Worm (Caenorhabditis elegans) whole organism, L1 larva: ENCODE data around the gene F21C10.5.

Experiments used
- C34B4.2 ChIP-seq: sonication (generic microtip); optimal IDR thresholded peaks from 2 replicates; lab custom pipeline; 2017; ENCODE audit warnings: mild to moderate bottlenecking, missing genetic modification characterization, missing compliant biosample characterization
- F16B12.6 ChIP-seq: fragments of 150-350 bp; optimal IDR thresholded peaks from 2 replicates; lab custom pipeline; 2014; ENCODE audit warnings: missing biosample characterization, missing genetic modification characterization
- Y116A8C.19 ChIP-seq: sonication (generic microtip); optimal IDR thresholded peaks from 2 replicates; lab custom pipeline; 2016; ENCODE audit warnings: missing compliant biosample characterization, missing genetic modification characterization, borderline replicate concordance
- aha-1 ChIP-seq: fragments of 150-350 bp; optimal IDR thresholded peaks from 2 replicates; lab custom pipeline; 2014; ENCODE audit warnings: missing biosample characterization, missing genetic modification characterization
- ama-1 ChIP-seq: fragments of 150-350 bp; optimal IDR thresholded peaks from 2 replicates; lab custom pipeline; 2014
- blmp-1 ChIP-seq: fragments of 150-350 bp; optimal IDR thresholded peaks from 2 replicates; lab custom pipeline; 2014; ENCODE audit warnings: missing biosample characterization, missing genetic modification characterization
- ceh-63 ChIP-seq: fragments of 200-800 bp; sonication (Bioruptor generic); optimal IDR thresholded peaks from 2 replicates; lab custom pipeline; 2018; ENCODE audit warnings: mild to moderate bottlenecking, missing genetic modification characterization, missing compliant biosample characterization
- ceh-8 ChIP-seq: fragments of 200-800 bp; sonication (Bioruptor generic); optimal IDR thresholded peaks from 2 replicates; lab custom pipeline; 2018; ENCODE audit warnings: mild to moderate bottlenecking, missing genetic modification characterization, moderate library complexity, missing compliant biosample characterization
- ceh-88 ChIP-seq: fragments of 200-800 bp; sonication (Bioruptor generic); IDR thresholded peaks from 2 replicates; pipeline ENCODE4 v1.3.6; 2022; ENCODE audit warnings: missing genetic modification characterization, missing compliant biosample characterization
- dpl-1 ChIP-seq, 3 experiments: fragments of 150-350 bp in 2 of 3; sonication (generic microtip) in 1 of 3; optimal IDR thresholded peaks; 2 replicates each; lab custom pipeline; 2014 to 2017; ENCODE audit warnings: missing biosample characterization in 3 of 3, missing genetic modification characterization in 3 of 3, missing genetic modification reagents in 3 of 3
- dsc-1 ChIP-seq: sonication (generic microtip); optimal IDR thresholded peaks from 2 replicates; lab custom pipeline; 2016; ENCODE audit warnings: mild to moderate bottlenecking, missing genetic modification characterization, missing compliant biosample characterization
- egl-13 ChIP-seq: sonication (generic microtip); optimal IDR thresholded peaks from 2 replicates; lab custom pipeline; 2016; ENCODE audit warnings: missing genotype, missing genetic modification reagents, missing genetic modification characterization, missing compliant biosample characterization
- egl-27 ChIP-seq, 2 experiments: fragments of 150-350 bp in 1 of 2; sonication (generic microtip); optimal IDR thresholded peaks; 3 replicates each; lab custom pipeline; 2017 to 2018; ENCODE audit warnings: missing biosample characterization in 2 of 2, missing genetic modification characterization in 2 of 2, missing genetic modification reagents in 2 of 2
- elt-2 ChIP-seq: sonication (generic microtip); optimal IDR thresholded peaks from 2 replicates; lab custom pipeline; 2016; ENCODE audit warnings: missing genetic modification characterization, mild to moderate bottlenecking, inconsistent platforms, missing compliant biosample characterization, missing genetic modification reagents
- ets-5 ChIP-seq: fragments of 200-800 bp; sonication (Bioruptor generic); IDR thresholded peaks from 2 replicates; pipeline ENCODE4 v1.3.6; 2022; ENCODE audit warnings: missing genetic modification characterization, missing compliant biosample characterization
- fkh-4 ChIP-seq: sonication (generic microtip); optimal IDR thresholded peaks from 2 replicates; lab custom pipeline; 2016; ENCODE audit warnings: missing compliant biosample characterization, missing genetic modification characterization, borderline replicate concordance
- fkh-8 ChIP-seq: sonication (generic microtip); optimal IDR thresholded peaks from 2 replicates; lab custom pipeline; 2016; ENCODE audit warnings: mild to moderate bottlenecking, missing genetic modification characterization, missing compliant biosample characterization
- hlh-17 ChIP-seq: fragments of 200-800 bp; sonication (Bioruptor generic); optimal IDR thresholded peaks from 2 replicates; lab custom pipeline; 2018; ENCODE audit warnings: missing genetic modification characterization, mild to moderate bottlenecking, missing compliant biosample characterization, moderate library complexity, borderline replicate concordance
- hlh-4 ChIP-seq: sonication (generic microtip); optimal IDR thresholded peaks from 2 replicates; lab custom pipeline; 2016; ENCODE audit warnings: mild to moderate bottlenecking, missing genetic modification characterization, missing compliant biosample characterization
- hpl-2 ChIP-seq: fragments of 150-350 bp; optimal IDR thresholded peaks from 2 replicates; lab custom pipeline; 2014; ENCODE audit warnings: missing biosample characterization, missing genetic modification reagents, missing genetic modification characterization
- irx-1 ChIP-seq: sonication (generic microtip); optimal IDR thresholded peaks from 2 replicates; lab custom pipeline; 2016; ENCODE audit warnings: missing genetic modification characterization, missing compliant biosample characterization
- isw-1 ChIP-seq: fragments of 200-800 bp; sonication (Bioruptor generic); IDR thresholded peaks from 2 replicates; pipeline ENCODE4 v1.3.6; 2022; ENCODE audit warnings: missing genetic modification characterization, missing compliant biosample characterization
- jun-1 ChIP-seq: fragments of 150-350 bp; optimal IDR thresholded peaks from 2 replicates; lab custom pipeline; 2014; ENCODE audit warnings: missing biosample characterization, missing genetic modification reagents, missing genetic modification characterization
- lin-15B ChIP-seq: fragments of 150-350 bp; sonication (generic microtip); optimal IDR thresholded peaks from 3 replicates; lab custom pipeline; 2014; ENCODE audit warnings: missing biosample characterization, missing genetic modification characterization
- lin-35 ChIP-seq, 2 experiments: fragments of 150-350 bp; optimal IDR thresholded peaks; 2 replicates each; lab custom pipeline; 2014; ENCODE audit warnings: missing biosample characterization in 2 of 2, missing genetic modification characterization in 2 of 2, missing genetic modification reagents in 2 of 2
- mab-9 ChIP-seq: fragments of 200-800 bp; sonication (Bioruptor generic); IDR thresholded peaks from 2 replicates; pipeline ENCODE4 v1.3.6; 2022; ENCODE audit warnings: missing genetic modification reagents, missing genetic modification characterization, missing compliant biosample characterization
- mef-2 ChIP-seq: fragments of 150-350 bp; optimal IDR thresholded peaks from 2 replicates; lab custom pipeline; 2014; ENCODE audit warnings: missing biosample characterization, missing genetic modification characterization
- nhr-11 ChIP-seq: fragments of 150-350 bp; optimal IDR thresholded peaks from 2 replicates; lab custom pipeline; 2014; ENCODE audit warnings: missing biosample characterization, missing genetic modification characterization
- nhr-19 ChIP-seq: fragments of 200-800 bp; sonication (Bioruptor generic); conservative IDR thresholded peaks from 2 replicates; pipeline ENCODE4 v1.3.6; 2022; ENCODE audit warnings: missing genetic modification characterization, missing compliant biosample characterization
- nhr-20 ChIP-seq: sonication (generic microtip); optimal IDR thresholded peaks from 2 replicates; lab custom pipeline; 2016; ENCODE audit warnings: mild to moderate bottlenecking, missing genetic modification characterization, missing compliant biosample characterization
- nhr-28 ChIP-seq: fragments of 150-350 bp; optimal IDR thresholded peaks from 2 replicates; lab custom pipeline; 2014; ENCODE audit warnings: missing biosample characterization, missing genetic modification characterization
- nhr-47 ChIP-seq: sonication (generic microtip); optimal IDR thresholded peaks from 2 replicates; lab custom pipeline; 2016; ENCODE audit warnings: mild to moderate bottlenecking, missing genetic modification characterization, moderate library complexity, missing compliant biosample characterization
- nhr-71 ChIP-seq: sonication (generic microtip); optimal IDR thresholded peaks from 2 replicates; lab custom pipeline; 2016; ENCODE audit warnings: mild to moderate bottlenecking, missing genetic modification characterization, moderate library complexity, missing compliant biosample characterization
- nhr-76 ChIP-seq: sonication (generic microtip); optimal IDR thresholded peaks from 2 replicates; lab custom pipeline; 2017; ENCODE audit warnings: missing biosample characterization, missing genetic modification characterization
- nhr-77 ChIP-seq: fragments of 150-350 bp; optimal IDR thresholded peaks from 2 replicates; lab custom pipeline; 2014; ENCODE audit warnings: missing biosample characterization, missing genetic modification characterization
- nhr-85 ChIP-seq: sonication (generic microtip); peaks from one replicate; lab custom pipeline; 2016; ENCODE audit warnings: missing genetic modification characterization, inconsistent platforms, missing compliant biosample characterization
- nhr-90 ChIP-seq: sonication (generic microtip); optimal IDR thresholded peaks from 2 replicates; lab custom pipeline; 2016; ENCODE audit warnings: mild to moderate bottlenecking, missing genetic modification characterization, missing compliant biosample characterization; ENCODE audit not compliant: poor library complexity
- pag-3 ChIP-seq: sonication (generic microtip); optimal IDR thresholded peaks from 2 replicates; lab custom pipeline; 2017; ENCODE audit warnings: missing genetic modification characterization, mild to moderate bottlenecking, missing compliant biosample characterization, antibody characterized with exemption, borderline replicate concordance; ENCODE audit not compliant: insufficient read depth
- pax-3 ChIP-seq: fragments of 200-800 bp; sonication (Bioruptor generic); optimal IDR thresholded peaks from 2 replicates; lab custom pipeline; 2018; ENCODE audit warnings: mild to moderate bottlenecking, missing genetic modification characterization, moderate library complexity, missing compliant biosample characterization
- pqm-1 ChIP-seq: sonication (generic microtip); optimal IDR thresholded peaks from 3 replicates; lab custom pipeline; 2017; ENCODE audit warnings: missing biosample characterization, missing genetic modification characterization
- rnt-1 ChIP-seq: sonication (generic microtip); optimal IDR thresholded peaks from 2 replicates; lab custom pipeline; 2016; ENCODE audit warnings: mild to moderate bottlenecking, missing genetic modification characterization, moderate library complexity, missing compliant biosample characterization
- skn-1 ChIP-seq: fragments of 150-350 bp; optimal IDR thresholded peaks from 2 replicates; lab custom pipeline; 2014; ENCODE audit warnings: missing biosample characterization, missing genetic modification characterization
- snu-23 ChIP-seq: sonication (generic microtip); optimal IDR thresholded peaks from 2 replicates; lab custom pipeline; 2016; ENCODE audit warnings: missing genetic modification characterization, missing compliant biosample characterization
- sup-37 ChIP-seq: fragments of 200-800 bp; sonication (Bioruptor generic); optimal IDR thresholded peaks from 2 replicates; lab custom pipeline; 2018; ENCODE audit warnings: mild to moderate bottlenecking, missing genetic modification characterization, missing compliant biosample characterization
- tlp-1 ChIP-seq: fragments of 150-350 bp; optimal IDR thresholded peaks from 2 replicates; lab custom pipeline; 2014; ENCODE audit warnings: missing biosample characterization, missing genetic modification characterization
- unc-130 ChIP-seq: fragments of 150-350 bp; optimal IDR thresholded peaks from 2 replicates; lab custom pipeline; 2017; ENCODE audit warnings: missing biosample characterization, missing genetic modification characterization, inconsistent platforms

F21C10.5 gene

DNA sequence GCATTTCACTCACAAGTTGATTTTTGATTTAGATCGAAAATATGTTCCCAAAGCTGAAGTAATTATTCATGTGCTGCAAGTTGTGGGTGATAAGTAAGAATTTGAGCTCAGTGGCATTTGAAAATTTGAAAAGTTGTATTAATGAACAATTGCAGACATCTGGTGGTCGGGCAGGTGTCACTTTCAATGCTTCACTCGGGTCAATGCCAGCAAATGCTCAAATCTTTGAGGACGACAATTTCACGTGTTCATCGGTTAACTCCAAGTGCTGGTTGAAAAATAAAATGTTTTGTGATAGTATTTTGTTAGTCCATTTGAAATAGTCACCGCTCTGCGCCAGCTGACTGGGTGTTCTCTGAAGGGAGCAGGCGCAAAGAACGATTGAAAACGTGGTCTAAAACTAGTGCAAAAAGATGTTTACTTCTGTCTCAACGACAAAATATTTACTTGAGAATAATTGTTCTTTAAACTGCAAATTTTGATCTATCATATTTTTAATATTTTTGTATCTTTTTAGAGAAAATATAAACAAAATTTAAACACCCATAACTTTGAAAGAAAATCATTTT is 31.3 kb upstream of the F21C10.5 start (continued):
- no peak for TF ChIP-seq hlh-4 (tag; lab: Kevin White, UChicago)
- TF ChIP-seq isw-1 (GFP tag; lab: Robert Waterston, UW): no peak
- no peak for TF ChIP-seq ets-5 (GFP tag; lab: Robert Waterston, UW)
- TF ChIP-seq nhr-76 (tag; lab: Kevin White, UChicago): no peak
- TF ChIP-seq nhr-11 (tag; lab: Kevin White, UChicago): no peak
- TF ChIP-seq nhr-28 (tag; lab: Kevin White, UChicago): no peak
- TF ChIP-seq irx-1: peak; percentile 75
- TF ChIP-seq unc-130 (tag; lab: Kevin White, UChicago): peak; percentile 95
- no peak for TF ChIP-seq tlp-1 (tag; lab: Kevin White, UChicago)
- no peak for TF ChIP-seq ceh-63 (GFP tag; lab: Kevin White, UChicago)
- TF ChIP-seq dpl-1 (GFP tag; optimal IDR thresholded peaks at IDR 0.05; lab: Kevin White, UChicago): peak in 2 of 3 experiments; percentile 17 to 31
- TF ChIP-seq nhr-19 (GFP tag; lab: Robert Waterston, UW): peak; percentile 100
- no peak for TF ChIP-seq dsc-1 (tag; lab: Kevin White, UChicago)
- no peak for TF ChIP-seq blmp-1

DNA sequence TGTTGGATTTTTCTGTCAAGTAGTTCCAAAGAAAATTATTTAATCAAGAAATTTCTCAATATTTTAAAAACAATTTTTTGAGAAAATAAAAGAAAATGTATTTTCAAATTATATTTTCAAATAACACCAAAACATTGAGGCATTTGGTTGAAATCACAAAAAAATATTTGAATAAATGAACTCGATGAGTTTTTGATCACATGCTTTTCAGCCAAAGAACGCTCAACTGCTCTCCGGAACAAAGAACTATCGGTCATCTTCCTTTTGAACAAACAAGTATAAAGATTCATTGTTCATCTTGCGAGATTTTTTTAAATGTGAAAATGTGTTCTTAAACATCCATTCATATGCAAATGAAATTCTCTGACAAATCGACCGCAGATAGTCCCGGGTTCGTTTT is 30.5 kb upstream of the F21C10.5 start:
- TF ChIP-seq hlh-17 (GFP tag; lab: Kevin White, UChicago): no peak
- TF ChIP-seq nhr-19 (GFP tag; lab: Robert Waterston, UW): peak; percentile 80
- no peak for TF ChIP-seq dpl-1 (GFP tag; optimal IDR thresholded peaks at IDR 0.05; lab: Kevin White, UChicago)
- no peak for TF ChIP-seq dsc-1 (tag; lab: Kevin White, UChicago)
- peak; percentile 20 for TF ChIP-seq skn-1 (tag; lab: Kevin White, UChicago)
- no peak for TF ChIP-seq hlh-4 (tag; lab: Kevin White, UChicago)
- no peak for TF ChIP-seq ceh-88
- no peak for TF ChIP-seq ceh-63 (GFP tag; lab: Kevin White, UChicago)
- TF ChIP-seq lin-35 (GFP tag; optimal IDR thresholded peaks at IDR 0.05; lab: Kevin White, UChicago): peak in 1 of 2 experiments; percentile 14
- TF ChIP-seq F16B12.6 (tag; lab: Kevin White, UChicago): no peak
- TF ChIP-seq sup-37 (GFP tag; lab: Kevin White, UChicago): no peak
- no peak for TF ChIP-seq elt-2 (tag; lab: Kevin White, UChicago)
- no peak for TF ChIP-seq pag-3 (tag; lab: Kevin White, UChicago)
- no peak for TF ChIP-seq ceh-8 (GFP tag; lab: Kevin White, UChicago)
- no peak for TF ChIP-seq fkh-4 (tag; lab: Kevin White, UChicago)
- TF ChIP-seq nhr-85 (tag; lab: Kevin White, UChicago): no peak
- no peak for TF ChIP-seq nhr-47 (tag; lab: Kevin White, UChicago)
- no peak for TF ChIP-seq ama-1 (lab: Kevin White, UChicago)
- TF ChIP-seq egl-13: no peak
- no peak for TF ChIP-seq pqm-1
- no peak for TF ChIP-seq nhr-76 (tag; lab: Kevin White, UChicago)

DNA sequence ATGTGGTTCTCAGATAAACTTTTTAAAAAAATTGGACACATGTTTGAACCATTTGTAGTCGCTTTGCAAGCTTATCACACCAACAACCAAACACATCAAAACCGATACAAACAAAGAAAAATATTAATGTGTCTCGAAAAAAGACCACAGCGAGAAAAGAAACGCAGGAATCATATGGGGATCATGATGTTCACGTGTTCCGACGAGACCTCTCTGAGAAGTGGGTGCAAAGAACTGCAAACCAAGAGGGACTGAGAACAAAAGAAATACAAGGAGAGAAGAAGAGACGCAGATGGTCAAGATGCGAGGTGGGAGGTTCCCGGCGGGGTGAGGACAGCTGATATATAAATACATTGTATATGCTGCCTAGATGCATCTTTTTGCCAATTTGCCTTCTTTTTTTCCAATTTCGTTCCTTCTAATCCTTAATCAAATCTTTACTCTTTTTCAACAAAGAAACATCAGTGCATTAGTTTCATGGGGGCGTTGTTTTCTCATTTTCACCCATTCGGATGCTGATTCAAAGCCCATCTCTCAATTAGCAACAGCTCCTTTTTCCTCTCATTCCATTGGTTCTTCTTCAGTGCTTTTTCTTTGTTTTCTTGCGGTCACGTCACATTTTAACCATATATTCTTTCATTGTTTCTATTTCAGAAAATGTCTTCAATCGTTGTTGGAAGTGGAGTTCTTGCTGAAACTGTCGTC is 29.7 kb upstream of the F21C10.5 start, which contains the start of gene F21C10.10:
Gene F21C10.10, plus strand, starts transcription at position 655 of the 705 bp plus-strand sequence.
- TF ChIP-seq snu-23: peak; percentile 90
- TF ChIP-seq dsc-1 (tag; lab: Kevin White, UChicago): peak; percentile 21
- 0 out of 2 replicates have a peak, but pooled peaks have one; percentile 7 for TF ChIP-seq mab-9 (GFP tag; lab: Robert Waterston, UW)
- TF ChIP-seq Y116A8C.19 (tag; lab: Kevin White, UChicago): no peak
- TF ChIP-seq nhr-20: peak; percentile 97
- no peak for TF ChIP-seq C34B4.2 (tag; lab: Kevin White, UChicago)
- TF ChIP-seq nhr-71 (tag; lab: Kevin White, UChicago): peak; percentile 94
- peak; percentile 41 for TF ChIP-seq jun-1 (tag; lab: Kevin White, UChicago)
- TF ChIP-seq blmp-1: peak; percentile 83
- TF ChIP-seq mef-2 (tag; lab: Kevin White, UChicago): no peak
- TF ChIP-seq pax-3 (tag; lab: Kevin White, UChicago): peak; percentile 16
- TF ChIP-seq nhr-77: peak; percentile 36
- TF ChIP-seq irx-1: peak; percentile 69
- TF ChIP-seq ceh-8 (GFP tag; lab: Kevin White, UChicago): no peak
- peak; percentile 99 for TF ChIP-seq nhr-85 (tag; lab: Kevin White, UChicago)
- no peak for TF ChIP-seq fkh-8 (tag; lab: Kevin White, UChicago)
- TF ChIP-seq egl-27 (tag; optimal IDR thresholded peaks at IDR 0.05; lab: Kevin White, UChicago): peak; percentile 33 to 39
- TF ChIP-seq nhr-90: peak; percentile 84
- no peak for TF ChIP-seq aha-1 (tag; lab: Kevin White, UChicago)
- peak; percentile 67 for TF ChIP-seq rnt-1 (tag; lab: Kevin White, UChicago)
- no peak for TF ChIP-seq hpl-2
- no peak for TF ChIP-seq lin-15B (tag; lab: Kevin White, UChicago)
